Worm (Caenorhabditis elegans) whole organism, midembryonic: ENCODE measurements around the gene ntl-3.
"Not testable (repeated sequence)": the region's sequence is repeated elsewhere in the genome, so short reads cannot be mapped to it uniquely, and the experiment has no call there.

Experiments used
- T22C8.4 ChIP-seq: fragments of 200-800 bp; sonication (Bioruptor generic); IDR thresholded peaks from 2 replicates; pipeline ENCODE4 v1.3.6; 2022; ENCODE audit warnings: missing genetic modification characterization, missing compliant biosample characterization
- cog-1 ChIP-seq: sonication (generic microtip); optimal IDR thresholded peaks from 2 replicates; lab custom pipeline; 2016; ENCODE audit warnings: missing genetic modification characterization, missing compliant biosample characterization
- flt-1 ChIP-seq: fragments of 200-800 bp; sonication (Bioruptor generic); IDR thresholded peaks from 2 replicates; pipeline ENCODE4 v1.3.6; 2022; ENCODE audit warnings: missing genetic modification characterization, missing compliant biosample characterization
- klf-2 ChIP-seq: fragments of 200-800 bp; sonication (Bioruptor generic); conservative IDR thresholded peaks from 2 replicates; pipeline ENCODE4 v1.3.6; 2022; ENCODE audit warnings: missing genetic modification reagents, missing genetic modification characterization, missing compliant biosample characterization
- med-1 ChIP-seq: sonication (generic microtip); optimal IDR thresholded peaks from 2 replicates; lab custom pipeline; 2017; ENCODE audit warnings: missing genetic modification characterization, mild to moderate bottlenecking, missing compliant biosample characterization, antibody characterized with exemption, missing genetic modification reagents; ENCODE audit not compliant: insufficient read depth
- ref-1 ChIP-seq: fragments of 200-800 bp; sonication (Bioruptor generic); conservative IDR thresholded peaks from 2 replicates; pipeline ENCODE4 v1.3.6; 2022; ENCODE audit warnings: missing genetic modification reagents, missing genetic modification characterization, missing compliant biosample characterization
- tab-1 ChIP-seq: fragments of 200-800 bp; sonication (Bioruptor generic); IDR thresholded peaks from 2 replicates; pipeline ENCODE4 v1.3.6; 2022; ENCODE audit warnings: missing genetic modification characterization, missing compliant biosample characterization
- ztf-23 ChIP-seq: fragments of 200-800 bp; sonication (Bioruptor generic); IDR thresholded peaks from 2 replicates; pipeline ENCODE4 v1.3.6; 2022; ENCODE audit warnings: missing genetic modification reagents, missing genetic modification characterization, missing compliant biosample characterization
- ztf-29 ChIP-seq: fragments of 200-800 bp; sonication (Bioruptor generic); IDR thresholded peaks from 2 replicates; pipeline ENCODE4 v1.3.6; 2022; ENCODE audit warnings: missing genetic modification reagents, missing genetic modification characterization, missing compliant biosample characterization

ntl-3 gene

ce11 chrIII:11810447-11810846, 35.8 kb downstream of the ntl-3 start, which contains the start of gene C18D11.6:
C18D11.6 (plus strand) TSS chrIII:11810556.
- TF ChIP-seq flt-1: no peak
- no peak for TF ChIP-seq med-1
- no peak for TF ChIP-seq cog-1 (tag; lab: Kevin White, UChicago)
- TF ChIP-seq ref-1 (GFP tag; lab: Robert Waterston, UW): no peak
- TF ChIP-seq ztf-29: no peak
- no peak for TF ChIP-seq tab-1 (GFP tag; lab: Robert Waterston, UW)

- no peak for TF ChIP-seq klf-2 (GFP tag; lab: Robert Waterston, UW)
- TF ChIP-seq ztf-29: no peak
- no peak for TF ChIP-seq T22C8.4 (GFP tag; lab: Robert Waterston, UW)
- no peak for TF ChIP-seq ref-1 (GFP tag; lab: Robert Waterston, UW)
- TF ChIP-seq flt-1: no peak
- TF ChIP-seq ztf-23: no peak
- no peak for TF ChIP-seq cog-1 (tag; lab: Kevin White, UChicago)
- TF ChIP-seq med-1: no peak
- TF ChIP-seq tab-1 (GFP tag; lab: Robert Waterston, UW): no peak
These were observed 37.4 kb downstream of the ntl-3 start, which contains the start of gene C18D11.9 for ce11 chrIII:11808818-11809217. C18D11.9 (plus strand) TSS chrIII:11809118.

ce11 chrIII:11807418-11807817, 38.8 kb downstream of the ntl-3 start, which contains the start of gene C18D11.10:
C18D11.10 (plus strand) TSS chrIII:11807718.
- TF ChIP-seq cog-1 (tag; lab: Kevin White, UChicago): no peak
- no peak for TF ChIP-seq ztf-23
- TF ChIP-seq flt-1: no peak
- TF ChIP-seq T22C8.4 (GFP tag; lab: Robert Waterston, UW): no peak
- no peak for TF ChIP-seq ref-1 (GFP tag; lab: Robert Waterston, UW)
- TF ChIP-seq tab-1 (GFP tag; lab: Robert Waterston, UW): no peak
- TF ChIP-seq klf-2 (GFP tag; lab: Robert Waterston, UW): no peak
- TF ChIP-seq med-1: no peak
- no peak for TF ChIP-seq ztf-29

ce11 chrIII:11806695-11807094, 39.6 kb downstream of the ntl-3 start, which contains the start of gene C18D11.7:
C18D11.7 (minus strand) TSS chrIII:11806795.
- TF ChIP-seq klf-2 (GFP tag; lab: Robert Waterston, UW): no peak
- no peak for TF ChIP-seq flt-1
- no peak for TF ChIP-seq ztf-23
- TF ChIP-seq tab-1 (GFP tag; lab: Robert Waterston, UW): no peak
- no peak for TF ChIP-seq ztf-29
- no peak for TF ChIP-seq cog-1 (tag; lab: Kevin White, UChicago)
- no peak for TF ChIP-seq med-1
- TF ChIP-seq ref-1 (GFP tag; lab: Robert Waterston, UW): no peak
- no peak for TF ChIP-seq T22C8.4 (GFP tag; lab: Robert Waterston, UW)

ce11 chrIII:11795448-11795847, 50.8 kb downstream of the ntl-3 start, which contains the start of gene twk-39:
twk-39 (plus strand) TSS chrIII:11795748.
- TF ChIP-seq ztf-29 (no peak), cog-1 (tag; lab: Kevin White, UChicago) (no peak), med-1 (no peak), ztf-23 (no peak), flt-1 (no peak), klf-2 (GFP tag; lab: Robert Waterston, UW) (no peak), T22C8.4 (GFP tag; lab: Robert Waterston, UW) (no peak), tab-1 (GFP tag; lab: Robert Waterston, UW) (no peak), ref-1 (GFP tag; lab: Robert Waterston, UW) (no peak)

- TF ChIP-seq ztf-23 (no peak), T22C8.4 (GFP tag; lab: Robert Waterston, UW) (no peak), cog-1 (tag; lab: Kevin White, UChicago) (no peak), ztf-29 (no peak), klf-2 (GFP tag; lab: Robert Waterston, UW) (no peak), ref-1 (GFP tag; lab: Robert Waterston, UW) (no peak), flt-1 (no peak), med-1 (no peak), tab-1 (GFP tag; lab: Robert Waterston, UW) (no peak)
These were observed 51.9 kb downstream of the ntl-3 start for ce11 chrIII:11794389-11794788.

ce11 chrIII:11792295-11793256, 53.7 kb downstream of the ntl-3 start, which contains the start of gene C24H11.2:
C24H11.2 (minus strand) TSS chrIII:11792345.
- TF ChIP-seq flt-1 (peak; percentile 73), T22C8.4 (GFP tag; lab: Robert Waterston, UW) (peak; percentile 35; the same call in 1 of the 2 replicates), cog-1 (tag; lab: Kevin White, UChicago) (peak; percentile 4), ztf-23 (peak; percentile 71; the same call in 1 of the 2 replicates), tab-1 (GFP tag; lab: Robert Waterston, UW) (peak; percentile 69; the same call in 1 of the 2 replicates), klf-2 (GFP tag; lab: Robert Waterston, UW) (peak; percentile 76)

- TF ChIP-seq ref-1 (GFP tag; lab: Robert Waterston, UW) (no peak), ztf-29 (no peak), flt-1 (no peak), cog-1 (tag; lab: Kevin White, UChicago) (no peak), klf-2 (GFP tag; lab: Robert Waterston, UW) (no peak)
These were observed 56.8 kb downstream of the ntl-3 start for ce11 chrIII:11789480-11789879.

- TF ChIP-seq ztf-29; ztf-23; cog-1 (tag; lab: Kevin White, UChicago): not testable (repeated sequence)
These were observed 58.9 kb downstream of the ntl-3 start, which contains the start of gene C24H11.1 for ce11 chrIII:11787376-11787775. C24H11.1 (plus strand) TSS chrIII:11787676.

ce11 chrIII:11785961-11786360, 60.3 kb downstream of the ntl-3 start, which contains the start of gene tbx-38:
tbx-38 (minus strand) TSS chrIII:11786061.
- TF ChIP-seq cog-1 (tag; lab: Kevin White, UChicago) (no peak), ref-1 (GFP tag; lab: Robert Waterston, UW) (no peak), ztf-23 (no peak), klf-2 (GFP tag; lab: Robert Waterston, UW) (no peak), flt-1 (no peak), med-1 (no peak), tab-1 (GFP tag; lab: Robert Waterston, UW) (no peak), ztf-29 (no peak), T22C8.4 (GFP tag; lab: Robert Waterston, UW) (no peak)
